Fruit fly (Drosophila melanogaster): ENCODE measurements around the gene bbx.

Gene bbx

DNA sequence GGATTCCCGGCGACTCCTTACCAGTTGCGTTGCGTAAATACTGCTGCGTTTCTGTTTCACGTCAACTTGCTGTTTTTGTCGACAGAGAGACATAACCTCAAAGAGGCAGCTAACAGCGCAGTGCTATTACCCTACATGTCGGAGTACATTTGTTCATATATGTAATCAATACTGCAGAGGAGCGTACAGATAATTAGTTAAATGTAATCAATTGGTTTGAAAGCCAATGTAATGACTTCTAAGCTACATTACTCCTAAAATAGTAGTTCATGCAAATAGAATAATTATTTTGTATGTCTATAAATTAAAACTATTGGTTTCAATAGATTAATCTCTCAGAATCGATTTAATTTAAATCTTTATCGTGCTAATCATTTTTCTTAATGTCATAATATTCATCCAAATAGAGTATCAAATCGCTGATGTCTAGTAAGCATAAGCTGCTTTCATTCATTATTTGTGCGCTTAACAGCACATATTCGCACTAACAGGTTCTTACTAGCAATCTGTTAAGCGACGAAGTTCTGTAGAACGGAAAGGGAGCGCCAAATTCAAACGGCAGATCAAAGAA is 43.5 kb upstream of the bbx start, which contains the start of the genes SLIRP1 and anox (continued):
- TF ChIP-seq br (GFP tag; optimal IDR thresholded peaks at IDR 0.05) (peak; percentile 61), ey (GFP tag; optimal IDR thresholded peaks at IDR 0.05) (peak; percentile 76), Dif (GFP tag; optimal IDR thresholded peaks at IDR 0.05; ENCODE audit: partially characterized antibody) (no peak), usp (GFP tag; optimal IDR thresholded peaks at IDR 0.05) (no peak), lola (GFP tag; optimal IDR thresholded peaks at IDR 0.05) (no peak), dmrt93B (GFP tag; optimal IDR thresholded peaks at IDR 0.05) (peak; percentile 85), rgr (GFP tag; optimal IDR thresholded peaks at IDR 0.05) (peak; percentile 79)

DNA sequence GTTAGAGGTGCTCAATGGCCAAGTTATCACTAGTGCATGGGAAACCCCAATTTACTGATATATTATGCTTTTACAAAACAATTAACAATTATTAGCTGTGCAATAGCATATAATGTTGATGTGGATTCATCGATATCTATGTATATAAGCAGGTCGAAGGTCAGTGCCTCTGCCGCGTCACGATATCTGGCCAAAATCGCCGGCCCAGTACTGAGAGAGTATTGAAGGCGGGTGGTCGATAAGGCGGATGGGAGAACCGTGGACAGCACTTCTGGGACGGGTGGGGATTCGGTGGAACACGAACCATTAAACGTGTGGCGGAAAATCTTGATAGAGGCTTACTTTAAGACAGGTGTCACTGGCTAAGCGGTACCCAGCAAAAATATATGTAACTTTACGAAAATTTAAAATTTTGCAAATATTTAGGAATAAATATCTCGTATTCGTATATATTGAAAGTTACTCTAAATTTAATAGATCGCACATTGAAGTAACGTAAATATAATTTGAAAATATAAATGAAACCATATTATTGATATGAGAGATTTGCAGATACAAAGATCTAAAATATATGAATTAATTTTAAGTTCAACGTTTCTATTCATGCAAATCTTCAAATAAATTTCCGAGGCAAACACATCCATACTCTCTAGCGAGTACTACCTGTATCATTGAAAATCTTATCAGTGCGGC is 40.4 kb upstream of the bbx start:
- TF ChIP-seq Rel (GFP tag; optimal IDR thresholded peaks at IDR 0.05) (no peak), Rel (tag; optimal IDR thresholded peaks at IDR 0.05) (no peak), CG9705 (GFP tag; optimal IDR thresholded peaks at IDR 0.05) (peak; percentile 10), CG32264 (GFP tag; optimal IDR thresholded peaks at IDR 0.05) (no peak), foxo (GFP tag; optimal IDR thresholded peaks at IDR 0.05) (peak in 1 of 2 experiments; percentile 68), dmrt93B (GFP tag; optimal IDR thresholded peaks at IDR 0.05) (no peak), sv (GFP tag; optimal IDR thresholded peaks at IDR 0.05) (no peak), br (GFP tag; optimal IDR thresholded peaks at IDR 0.05) (no peak), sage (GFP tag; optimal IDR thresholded peaks at IDR 0.05) (peak; percentile 12), HLH106 (tag; optimal IDR thresholded peaks at IDR 0.05) (peak; percentile 72), h (GFP tag; optimal IDR thresholded peaks at IDR 0.05) (peak; percentile 79), fru (GFP tag; optimal IDR thresholded peaks at IDR 0.05) (peak; percentile 75), pan (optimal IDR thresholded peaks at IDR 0.05) (no peak), dsf (GFP tag; optimal IDR thresholded peaks at IDR 0.05; ENCODE audit: borderline replicate concordance) (no peak), N (GFP tag; optimal IDR thresholded peaks at IDR 0.05) (no peak), GATAd (GFP tag; optimal IDR thresholded peaks at IDR 0.05) (no peak), Dif (GFP tag; optimal IDR thresholded peaks at IDR 0.05; ENCODE audit: partially characterized antibody) (no peak), Hr83 (GFP tag; optimal IDR thresholded peaks at IDR 0.05; ENCODE audit: poor library complexity, severe bottlenecking) (no peak), usp (GFP tag; optimal IDR thresholded peaks at IDR 0.05) (no peak), woc (GFP tag; optimal IDR thresholded peaks at IDR 0.05) (no peak), psq (GFP tag; optimal IDR thresholded peaks at IDR 0.05) (no peak), dl (GFP tag; optimal IDR thresholded peaks at IDR 0.05; ENCODE audit: insufficient read depth in 1 of 2, partially characterized antibody in 2 of 2) (no peak)

DNA sequence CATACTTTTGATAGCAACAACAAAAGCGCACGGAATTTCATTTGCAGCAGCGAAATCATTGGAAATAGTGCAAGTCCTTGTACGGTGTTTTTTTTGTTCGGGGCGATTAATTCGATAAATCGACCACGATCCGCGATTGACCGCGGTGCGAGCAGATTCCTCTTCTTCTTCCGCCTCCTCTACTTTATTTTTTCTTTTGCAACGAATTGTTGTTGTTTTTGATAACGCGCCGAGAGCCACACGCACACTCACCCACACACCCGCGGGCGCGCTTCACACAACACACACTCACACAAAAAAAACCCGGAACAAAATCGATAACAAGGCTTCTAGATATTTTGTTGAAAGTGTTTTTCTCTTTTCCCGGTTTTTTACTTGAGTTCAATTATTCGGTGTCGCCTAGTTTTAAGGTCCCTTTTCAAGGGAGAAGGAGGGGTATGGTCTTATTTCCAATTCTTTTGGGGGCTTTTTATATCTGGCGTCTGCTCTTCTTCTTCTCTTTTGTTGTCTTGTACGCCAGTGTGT is 39.6 kb upstream of the bbx start:
- no peak for TF ChIP-seq Hnf4 (GFP tag; optimal IDR thresholded peaks at IDR 0.05)
- no peak for TF ChIP-seq Rel (GFP tag; optimal IDR thresholded peaks at IDR 0.05)
- peak; percentile 20 for TF ChIP-seq Rel (tag; optimal IDR thresholded peaks at IDR 0.05)

dm6 chrX:21323933-21324688 is 38.7 kb upstream of the bbx start, which contains the start of the genes Dd and CG1486:
Gene Dd (minus strand): TSS chrX:21324009.
Gene CG1486 (plus strand): TSS chrX:21324046.
- TF ChIP-seq usp (GFP tag; optimal IDR thresholded peaks at IDR 0.05) (no peak), Myc (optimal IDR thresholded peaks at IDR 0.05) (peak; percentile 30), Rel (GFP tag; optimal IDR thresholded peaks at IDR 0.05) (no peak), Rel (tag; optimal IDR thresholded peaks at IDR 0.05) (peak; percentile 22), br (GFP tag; optimal IDR thresholded peaks at IDR 0.05) (no peak), Jra (GFP tag; optimal IDR thresholded peaks at IDR 0.05) (peak; percentile 28), GATAd (GFP tag; optimal IDR thresholded peaks at IDR 0.05) (no peak), HLH106 (tag; optimal IDR thresholded peaks at IDR 0.05) (peak; percentile 4), woc (GFP tag; optimal IDR thresholded peaks at IDR 0.05) (no peak), sage (GFP tag; optimal IDR thresholded peaks at IDR 0.05) (no peak), h (GFP tag; optimal IDR thresholded peaks at IDR 0.05) (peak; percentile 33), Hr78 (GFP tag; optimal IDR thresholded peaks at IDR 0.05) (no peak), Dfd (GFP tag; optimal IDR thresholded peaks at IDR 0.05) (peak; percentile 25)

All from whole organism, wandering third instar larva.